Worm (Caenorhabditis elegans): ENCODE measurements around the gene F33H1.4.

DNA sequence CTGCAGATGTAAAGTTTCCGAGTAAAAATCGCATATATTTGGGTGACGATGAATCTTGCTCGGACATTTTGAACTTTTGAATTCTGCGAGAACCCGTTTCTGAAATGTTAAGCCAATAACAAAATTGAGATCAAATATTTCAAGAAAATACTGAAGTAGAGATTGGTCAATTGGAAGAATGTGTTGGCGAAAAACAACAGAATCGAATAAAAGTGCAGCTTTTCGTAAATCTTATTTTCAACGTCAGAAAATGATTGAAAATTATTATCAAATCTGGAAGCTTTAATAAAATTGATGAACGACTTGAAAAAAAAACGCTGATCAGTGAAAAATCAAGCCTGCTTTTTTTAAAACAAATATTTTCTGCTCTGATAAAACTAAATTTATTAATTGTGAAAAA is 47.1 kb upstream of the F33H1.4 start, which contains the start of gene F27E5.8:
- no peak for TF ChIP-seq him-1 (tag; optimal IDR thresholded peaks at IDR 0.05)
- TF ChIP-seq dao-5 (tag; optimal IDR thresholded peaks at IDR 0.05): no peak
- TF ChIP-seq W03F9.2 (tag; optimal IDR thresholded peaks at IDR 0.05): no peak
